Worm (Caenorhabditis elegans): ENCODE results near the gene sra-39.

sra-39 gene

DNA sequence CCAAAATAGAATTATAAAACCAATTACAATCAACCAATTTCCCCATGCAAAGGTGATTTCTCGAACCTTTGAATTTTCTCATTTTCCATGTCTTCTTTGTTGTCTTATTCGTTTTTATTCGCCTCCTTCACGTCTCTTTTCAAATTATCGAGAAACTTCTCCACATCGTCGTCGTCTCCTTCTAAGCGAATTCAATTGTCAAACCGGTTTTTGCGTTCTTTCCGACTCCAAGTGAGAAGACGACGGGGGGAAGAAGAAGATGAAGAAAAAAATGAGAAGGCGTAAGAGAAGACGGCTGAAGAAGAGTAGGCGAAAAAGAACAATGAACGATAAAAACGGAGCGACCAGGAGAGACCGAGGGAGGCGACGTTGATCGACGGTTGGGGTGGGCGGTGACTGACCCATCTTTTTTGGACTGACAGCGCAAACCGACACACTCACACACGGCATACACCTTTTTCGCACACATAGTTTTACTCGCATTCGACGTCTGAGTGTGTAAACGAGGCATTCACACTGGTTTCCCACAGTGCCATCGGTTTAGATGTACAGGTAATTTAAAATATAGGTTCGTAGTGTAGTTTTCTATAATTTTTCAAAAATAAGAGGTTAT is 17.3 kb upstream of the sra-39 start (continued):
- TF ChIP-seq pag-3 (tag; optimal IDR thresholded peaks at IDR 0.05; ENCODE audit: borderline replicate concordance, insufficient read depth) (no peak), zip-4 (GFP tag; optimal IDR thresholded peaks at IDR 0.05) (no peak), unc-30 (tag; optimal IDR thresholded peaks at IDR 0.05) (no peak), nhr-77 (tag; optimal IDR thresholded peaks at IDR 0.05) (peak; percentile 16), ceh-82 (tag; optimal IDR thresholded peaks at IDR 0.05) (peak in 1 of 3 experiments; percentile 13), skn-1 (tag; optimal IDR thresholded peaks at IDR 0.05) (no peak), ceh-88 (GFP tag; IDR thresholded peaks at IDR 0.05) (no peak), pqm-1 (tag; optimal IDR thresholded peaks at IDR 0.05) (no peak), snpc-4 (tag; optimal IDR thresholded peaks at IDR 0.05) (no peak), nhr-71 (tag; optimal IDR thresholded peaks at IDR 0.05) (peak; percentile 80), isw-1 (GFP tag; IDR thresholded peaks at IDR 0.05) (no peak), mdl-1 (tag; optimal IDR thresholded peaks at IDR 0.05) (peak in 1 of 2 experiments; percentile 52), efl-1 (optimal IDR thresholded peaks at IDR 0.05) (peak; percentile 11 to 30), efl-1 (GFP tag; optimal IDR thresholded peaks at IDR 0.05 in 1 of 2) (peak in 1 of 2 experiments; percentile 90), dsc-1 (tag; optimal IDR thresholded peaks at IDR 0.05) (no peak), fkh-10 (GFP tag; optimal IDR thresholded peaks at IDR 0.05) (no peak), unc-86 (tag; optimal IDR thresholded peaks at IDR 0.05) (no peak), ztf-4 (tag; optimal IDR thresholded peaks at IDR 0.05) (peak; percentile 9), hlh-4 (tag; optimal IDR thresholded peaks at IDR 0.05) (no peak), nhr-76 (tag; optimal IDR thresholded peaks at IDR 0.05) (no peak), mab-9 (GFP tag; IDR thresholded peaks at IDR 0.05) (no peak), lsy-2 (tag; optimal IDR thresholded peaks at IDR 0.05) (peak; percentile 19 to 65), nhr-47 (tag; optimal IDR thresholded peaks at IDR 0.05) (peak; percentile 58), nhr-11 (tag; optimal IDR thresholded peaks at IDR 0.05) (no peak), ama-1 (optimal IDR thresholded peaks at IDR 0.05) (no peak), elt-2 (tag; optimal IDR thresholded peaks at IDR 0.05) (no peak), dpl-1 (GFP tag; optimal IDR thresholded peaks at IDR 0.05) (peak; percentile 3 to 28 (median 18)), rnt-1 (tag; optimal IDR thresholded peaks at IDR 0.05) (peak; percentile 3), lin-15B (tag; optimal IDR thresholded peaks at IDR 0.05) (no peak), lin-13 (GFP tag; optimal IDR thresholded peaks at IDR 0.05) (peak; percentile 56), ces-1 (GFP tag; optimal IDR thresholded peaks at IDR 0.05) (no peak), blmp-1 (tag; optimal IDR thresholded peaks at IDR 0.05) (peak; percentile 97), lir-3 (tag; optimal IDR thresholded peaks at IDR 0.05; ENCODE audit: poor library complexity) (no peak), irx-1 (tag; optimal IDR thresholded peaks at IDR 0.05) (no peak), ceh-63 (GFP tag; optimal IDR thresholded peaks at IDR 0.05) (no peak), unc-130 (tag; optimal IDR thresholded peaks at IDR 0.05) (no peak), F16B12.6 (tag; optimal IDR thresholded peaks at IDR 0.05) (no peak), alr-1 (tag; optimal IDR thresholded peaks at IDR 0.05; ENCODE audit: borderline replicate concordance) (no peak), lin-35 (GFP tag; optimal IDR thresholded peaks at IDR 0.05) (peak in 1 of 2 experiments; percentile 59), aha-1 (tag; optimal IDR thresholded peaks at IDR 0.05) (no peak), hlh-17 (GFP tag; optimal IDR thresholded peaks at IDR 0.05; ENCODE audit: borderline replicate concordance) (no peak), egl-27 (tag; optimal IDR thresholded peaks at IDR 0.05) (no peak), nhr-85 (tag) (peak; percentile 98), nhr-28 (tag; optimal IDR thresholded peaks at IDR 0.05) (no peak), fos-1 (tag; optimal IDR thresholded peaks at IDR 0.05) (peak; percentile 7), C04F5.9 (tag; optimal IDR thresholded peaks at IDR 0.05) (no peak), nhr-237 (tag; optimal IDR thresholded peaks at IDR 0.05) (no peak), mef-2 (tag; optimal IDR thresholded peaks at IDR 0.05) (no peak), egl-13 (tag; optimal IDR thresholded peaks at IDR 0.05) (no peak)

Data from whole organism, L1 larva.